Worm (Caenorhabditis elegans) whole organism, young adult: ENCODE data around the gene hadb-1.

ENCODE experiments used
- B0336.3 ChIP-seq: fragments of 200-800 bp; sonication (Bioruptor generic); IDR thresholded peaks from 2 replicates; pipeline ENCODE4 v1.3.6; 2022; ENCODE audit warnings: missing genetic modification characterization, missing compliant biosample characterization
- C06A6.2 ChIP-seq: fragments of 200-800 bp; sonication (Bioruptor generic); conservative IDR thresholded peaks from 2 replicates; pipeline ENCODE4 v1.3.6; 2022; ENCODE audit warnings: missing genetic modification characterization, missing compliant biosample characterization
- D2030.7 ChIP-seq: fragments of 200-800 bp; sonication (Bioruptor generic); IDR thresholded peaks from 2 replicates; pipeline ENCODE4 v1.3.6; 2022; ENCODE audit warnings: missing genetic modification reagents, missing genetic modification characterization, missing compliant biosample characterization
- F23B12.7 ChIP-seq: sonication (generic microtip); optimal IDR thresholded peaks from 2 replicates; lab custom pipeline; 2017; ENCODE audit warnings: missing genetic modification characterization, mild to moderate bottlenecking, missing compliant biosample characterization, antibody characterized with exemption, moderate library complexity; ENCODE audit not compliant: insufficient read depth
- F33H1.4 ChIP-seq: fragments of 200-800 bp; sonication (Bioruptor generic); IDR thresholded peaks from 2 replicates; pipeline ENCODE4 v1.3.6; 2022; ENCODE audit warnings: missing genetic modification reagents, missing genetic modification characterization, missing compliant biosample characterization
- F37B4.10 ChIP-seq: fragments of 200-800 bp; sonication (Bioruptor generic); IDR thresholded peaks from 2 replicates; pipeline ENCODE4 v1.3.6; 2022; ENCODE audit warnings: missing genetic modification characterization, missing compliant biosample characterization
- F49E8.2 ChIP-seq: sonication (generic microtip); optimal IDR thresholded peaks from 3 replicates; lab custom pipeline; 2017; ENCODE audit warnings: missing genetic modification characterization, mild to moderate bottlenecking, missing compliant biosample characterization, antibody characterized with exemption, moderate library complexity; ENCODE audit not compliant: insufficient read depth
- F57A8.1 ChIP-seq: fragments of 200-800 bp; sonication (Bioruptor generic); optimal IDR thresholded peaks from 2 replicates; lab custom pipeline; 2018; ENCODE audit warnings: mild to moderate bottlenecking, missing genetic modification characterization, moderate library complexity, missing compliant biosample characterization
- F57C9.4 ChIP-seq: sonication (generic microtip); optimal IDR thresholded peaks from 2 replicates; lab custom pipeline; 2017; ENCODE audit warnings: mild to moderate bottlenecking, missing genetic modification characterization, missing compliant biosample characterization
- K12H6.12 ChIP-seq: fragments of 200-800 bp; sonication (Bioruptor generic); optimal IDR thresholded peaks from 2 replicates; lab custom pipeline; 2018; ENCODE audit warnings: mild to moderate bottlenecking, missing genetic modification characterization, missing compliant biosample characterization
- T26A5.8 ChIP-seq: sonication (generic microtip); optimal IDR thresholded peaks from 2 replicates; lab custom pipeline; 2016; ENCODE audit warnings: missing genetic modification characterization, missing compliant biosample characterization
- Y53F4B.3 ChIP-seq: fragments of 200-800 bp; sonication (Bioruptor generic); IDR thresholded peaks from 2 replicates; pipeline ENCODE4 v1.3.6; 2022; ENCODE audit warnings: missing genetic modification reagents, missing genetic modification characterization, missing compliant biosample characterization
- Y79H2A.3 ChIP-seq: fragments of 200-800 bp; sonication (Bioruptor generic); conservative IDR thresholded peaks from 2 replicates; pipeline ENCODE4 v1.3.6; 2022; ENCODE audit warnings: missing genetic modification reagents, missing genetic modification characterization, missing compliant biosample characterization
- aptf-3 ChIP-seq: fragments of 200-800 bp; sonication (Bioruptor generic); IDR thresholded peaks from 2 replicates; pipeline ENCODE4 v1.3.6; 2022; ENCODE audit warnings: missing genetic modification characterization, missing compliant biosample characterization
- attf-3 ChIP-seq: fragments of 200-800 bp; sonication (Bioruptor generic); conservative IDR thresholded peaks from 2 replicates; pipeline ENCODE4 v1.3.6; 2022; ENCODE audit warnings: missing genetic modification reagents, missing genetic modification characterization, missing compliant biosample characterization
- attf-5 ChIP-seq: fragments of 200-800 bp; sonication (Bioruptor generic); optimal IDR thresholded peaks from 2 replicates; lab custom pipeline; 2018; ENCODE audit warnings: mild to moderate bottlenecking, missing genetic modification characterization, missing compliant biosample characterization
- bed-2 ChIP-seq: fragments of 200-800 bp; sonication (Bioruptor generic); IDR thresholded peaks from 2 replicates; pipeline ENCODE4 v1.3.6; 2022; ENCODE audit warnings: missing genetic modification reagents, missing genetic modification characterization, missing compliant biosample characterization
- cebp-1 ChIP-seq, 2 experiments: fragments of 200-800 bp in 1 of 2; sonication (Bioruptor generic) in 1 of 2; sonication (generic microtip) in 1 of 2; IDR thresholded peaks in 1 of 2; optimal IDR thresholded peaks in 1 of 2; 2 replicates each; pipeline versions ENCODE4 v1.3.6 to Lab custom; 2017 to 2022; ENCODE audit warnings: missing compliant biosample characterization in 2 of 2, missing genetic modification characterization in 2 of 2, mild to moderate bottlenecking in 1 of 2, missing genetic modification reagents in 1 of 2, moderate library complexity in 1 of 2
- ceh-40 ChIP-seq: fragments of 200-800 bp; sonication (Bioruptor generic); IDR thresholded peaks from 2 replicates; pipeline ENCODE4 v1.3.6; 2022; ENCODE audit warnings: missing genetic modification characterization, missing compliant biosample characterization
- ceh-58 ChIP-seq: fragments of 200-800 bp; sonication (Bioruptor generic); IDR thresholded peaks from 2 replicates; pipeline ENCODE4 v1.3.6; 2022; ENCODE audit warnings: missing genetic modification characterization, missing compliant biosample characterization
- ceh-79 ChIP-seq: sonication (generic microtip); optimal IDR thresholded peaks from 2 replicates; lab custom pipeline; 2017; ENCODE audit warnings: mild to moderate bottlenecking, missing genetic modification characterization, missing compliant biosample characterization
- die-1 ChIP-seq: sonication (generic microtip); optimal IDR thresholded peaks from 2 replicates; lab custom pipeline; 2016; ENCODE audit warnings: missing genotype, mild to moderate bottlenecking, missing genetic modification characterization, missing compliant biosample characterization
- dox-1 ChIP-seq: fragments of 200-800 bp; sonication (Bioruptor generic); IDR thresholded peaks from 2 replicates; pipeline ENCODE4 v1.3.6; 2022; ENCODE audit warnings: missing genetic modification reagents, missing genetic modification characterization, missing compliant biosample characterization
- dpl-1 ChIP-seq: fragments of 150-350 bp; optimal IDR thresholded peaks from 2 replicates; lab custom pipeline; 2014; ENCODE audit warnings: missing biosample characterization, missing genetic modification reagents, missing genetic modification characterization
- efl-1 ChIP-seq: fragments of 150-350 bp; optimal IDR thresholded peaks from 2 replicates; lab custom pipeline; 2014; ENCODE audit warnings: missing biosample characterization, missing genetic modification reagents, missing genetic modification characterization
- ets-4 ChIP-seq: fragments of 200-800 bp; sonication (Bioruptor generic); optimal IDR thresholded peaks from 2 replicates; lab custom pipeline; 2018; ENCODE audit warnings: mild to moderate bottlenecking, missing genetic modification characterization, missing compliant biosample characterization
- hlh-26 ChIP-seq: fragments of 200-800 bp; sonication (Bioruptor generic); conservative IDR thresholded peaks from 2 replicates; pipeline ENCODE4 v1.3.6; 2022; ENCODE audit warnings: missing genetic modification reagents, missing genetic modification characterization, missing compliant biosample characterization
- lin-35 ChIP-seq, 3 experiments: fragments of 150-350 bp in 2 of 3; sonication (generic microtip) in 1 of 3; optimal IDR thresholded peaks; 2 replicates each; lab custom pipeline; 2014 to 2018; ENCODE audit warnings: missing biosample characterization in 3 of 3, missing genetic modification characterization in 3 of 3, missing genetic modification reagents in 3 of 3
- lin-54 ChIP-seq: fragments of 200-800 bp; sonication (Bioruptor generic); optimal IDR thresholded peaks from 2 replicates; lab custom pipeline; 2018; ENCODE audit warnings: mild to moderate bottlenecking, missing genetic modification characterization, missing compliant biosample characterization
- lir-1 ChIP-seq: fragments of 200-800 bp; sonication (Bioruptor generic); conservative IDR thresholded peaks from 2 replicates; pipeline ENCODE4 v1.3.6; 2022; ENCODE audit warnings: missing genetic modification reagents, missing genetic modification characterization, missing compliant biosample characterization
- madf-3 ChIP-seq: fragments of 200-800 bp; sonication (Bioruptor generic); IDR thresholded peaks from 2 replicates; pipeline ENCODE4 v1.3.6; 2022; ENCODE audit warnings: missing genetic modification reagents, missing genetic modification characterization, missing compliant biosample characterization
- madf-6 ChIP-seq: fragments of 200-800 bp; sonication (Bioruptor generic); IDR thresholded peaks from 2 replicates; pipeline ENCODE4 v1.3.6; 2022; ENCODE audit warnings: missing genetic modification reagents, missing genetic modification characterization, missing compliant biosample characterization
- nfyb-1 ChIP-seq: fragments of 200-800 bp; sonication (Bioruptor generic); IDR thresholded peaks from 2 replicates; pipeline ENCODE4 v1.3.6; 2022; ENCODE audit warnings: missing genetic modification reagents, missing genetic modification characterization, missing compliant biosample characterization
- nhr-80 ChIP-seq: sonication (generic microtip); optimal IDR thresholded peaks from 2 replicates; lab custom pipeline; 2016; ENCODE audit warnings: missing genetic modification characterization, missing compliant biosample characterization
- nhr-90 ChIP-seq: sonication (generic microtip); optimal IDR thresholded peaks from 2 replicates; lab custom pipeline; 2016; ENCODE audit warnings: missing genotype, mild to moderate bottlenecking, missing genetic modification characterization, missing compliant biosample characterization
- pbrm-1 ChIP-seq: fragments of 200-800 bp; sonication (Bioruptor generic); IDR thresholded peaks from 2 replicates; pipeline ENCODE4 v1.3.6; 2022; ENCODE audit warnings: missing genetic modification reagents, missing genetic modification characterization, missing compliant biosample characterization
- pha-4 ChIP-seq: fragments of 150-350 bp; sonication (generic microtip); optimal IDR thresholded peaks from 2 replicates; lab custom pipeline; 2014; ENCODE audit warnings: missing biosample characterization, missing genetic modification reagents, missing genetic modification characterization
- rcor-1 ChIP-seq: fragments of 200-800 bp; sonication (Bioruptor generic); IDR thresholded peaks from 2 replicates; pipeline ENCODE4 v1.3.6; 2022; ENCODE audit warnings: missing genetic modification reagents, missing genetic modification characterization, missing compliant biosample characterization
- somi-1 ChIP-seq: fragments of 200-800 bp; sonication (Bioruptor generic); optimal IDR thresholded peaks from 2 replicates; lab custom pipeline; 2018; ENCODE audit warnings: mild to moderate bottlenecking, missing genetic modification characterization, missing compliant biosample characterization
- tbx-9 ChIP-seq: sonication (generic microtip); optimal IDR thresholded peaks from 2 replicates; lab custom pipeline; 2016; ENCODE audit warnings: borderline replicate concordance, missing genetic modification characterization, inconsistent platforms, missing compliant biosample characterization
- xnd-1 ChIP-seq: sonication (generic microtip); optimal IDR thresholded peaks from 2 replicates; lab custom pipeline; 2016; ENCODE audit warnings: missing genotype, missing genetic modification reagents, missing genetic modification characterization, missing compliant biosample characterization
- zfh-2 ChIP-seq: fragments of 200-800 bp; sonication (Bioruptor generic); conservative IDR thresholded peaks from 2 replicates; pipeline ENCODE4 v1.3.6; 2022; ENCODE audit warnings: missing genetic modification reagents, missing genetic modification characterization, missing compliant biosample characterization
- zim-3 ChIP-seq: sonication (generic microtip); optimal IDR thresholded peaks from 2 replicates; lab custom pipeline; 2017; ENCODE audit warnings: mild to moderate bottlenecking, missing genetic modification characterization, moderate library complexity, missing compliant biosample characterization
- ztf-18 ChIP-seq: sonication (generic microtip); optimal IDR thresholded peaks from 2 replicates; lab custom pipeline; 2016; ENCODE audit warnings: missing genotype, mild to moderate bottlenecking, missing genetic modification characterization, missing compliant biosample characterization
- ztf-3 ChIP-seq: fragments of 200-800 bp; sonication (Bioruptor generic); optimal IDR thresholded peaks from 2 replicates; lab custom pipeline; 2018; ENCODE audit warnings: mild to moderate bottlenecking, missing genetic modification characterization, missing compliant biosample characterization

hadb-1 gene

DNA sequence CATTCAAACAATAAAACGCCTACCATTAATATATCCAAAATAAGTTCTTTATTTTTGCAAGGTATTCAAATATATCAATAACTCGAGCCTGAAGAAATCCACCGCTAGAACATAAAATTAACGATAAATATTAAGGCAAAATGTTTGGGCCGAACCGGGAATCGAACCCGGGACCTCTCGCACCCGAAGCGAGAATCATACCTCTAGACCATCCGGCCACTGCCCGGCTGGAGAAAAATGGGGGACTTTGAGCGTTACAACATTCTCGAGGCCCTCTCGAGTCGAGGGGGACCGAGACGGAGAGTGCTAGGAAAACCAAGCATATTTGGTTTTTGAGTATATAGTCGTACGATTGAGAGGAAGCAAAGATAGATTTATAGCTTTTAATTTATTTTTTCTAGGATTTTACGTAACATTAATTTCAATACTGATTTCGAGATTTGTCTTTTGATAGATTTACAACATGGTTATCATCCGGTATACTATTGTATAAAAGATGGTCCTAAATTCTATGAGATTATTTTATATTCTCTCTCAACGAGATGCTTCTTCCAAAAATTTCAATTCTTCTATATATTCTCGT, 38.0 kb downstream of the hadb-1 start, which contains the start of gene flp-23 (continued):
- TF ChIP-seq nfyb-1 (GFP tag; lab: Robert Waterston, UW): 0 out of 2 replicates have a peak, but pooled peaks have one; percentile 40
- peak; percentile 62 for TF ChIP-seq die-1
- peak; percentile 52 for TF ChIP-seq ztf-18 (tag; lab: Kevin White, UChicago)
- TF ChIP-seq somi-1 (GFP tag; lab: Kevin White, UChicago): no peak

DNA sequence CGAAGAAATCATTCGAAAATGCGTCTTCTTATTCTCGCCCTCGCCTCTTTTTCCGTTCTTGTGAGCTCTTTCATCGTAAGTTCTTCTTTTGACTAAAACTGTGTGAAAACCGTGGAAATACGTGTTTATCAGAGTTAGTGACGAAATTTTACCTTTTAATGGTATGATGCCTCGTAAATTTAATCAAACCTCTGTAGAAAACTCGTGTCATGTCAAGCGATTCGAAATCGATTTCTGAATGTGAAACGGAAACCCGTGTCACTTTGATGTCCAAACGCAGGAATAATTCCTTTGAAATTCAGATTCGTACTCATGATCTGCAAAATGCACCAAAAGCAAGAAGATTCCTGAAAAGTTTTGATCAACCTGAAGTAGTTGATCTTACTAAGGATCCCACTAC, 39.7 kb downstream of the hadb-1 start, which contains the start of gene F22B7.3:
F22B7.3 (plus strand) TSS at position 301 of the 400 bp plus-strand sequence.
- TF ChIP-seq ets-4 (GFP tag; lab: Kevin White, UChicago) (no peak), ztf-3 (GFP tag; lab: Kevin White, UChicago) (no peak), efl-1 (no peak), nhr-80 (tag; lab: Kevin White, UChicago) (no peak), lir-1 (GFP tag; lab: Robert Waterston, UW) (no peak), lin-35 (GFP tag; optimal IDR thresholded peaks at IDR 0.05; lab: Kevin White, UChicago) (no peak), F57A8.1 (GFP tag; lab: Kevin White, UChicago) (no peak), lin-54 (no peak), F23B12.7 (tag; lab: Kevin White, UChicago) (no peak), nhr-90 (tag; lab: Kevin White, UChicago) (no peak), Y79H2A.3 (no peak), F57C9.4 (no peak), cebp-1 (GFP tag; IDR thresholded peaks at IDR 0.05; lab: Robert Waterston, UW) (no peak), cebp-1 (tag; optimal IDR thresholded peaks at IDR 0.05; lab: Kevin White, UChicago) (no peak), Y53F4B.3 (no peak), attf-5 (GFP tag; lab: Kevin White, UChicago) (no peak), aptf-3 (GFP tag; lab: Robert Waterston, UW) (no peak)

DNA sequence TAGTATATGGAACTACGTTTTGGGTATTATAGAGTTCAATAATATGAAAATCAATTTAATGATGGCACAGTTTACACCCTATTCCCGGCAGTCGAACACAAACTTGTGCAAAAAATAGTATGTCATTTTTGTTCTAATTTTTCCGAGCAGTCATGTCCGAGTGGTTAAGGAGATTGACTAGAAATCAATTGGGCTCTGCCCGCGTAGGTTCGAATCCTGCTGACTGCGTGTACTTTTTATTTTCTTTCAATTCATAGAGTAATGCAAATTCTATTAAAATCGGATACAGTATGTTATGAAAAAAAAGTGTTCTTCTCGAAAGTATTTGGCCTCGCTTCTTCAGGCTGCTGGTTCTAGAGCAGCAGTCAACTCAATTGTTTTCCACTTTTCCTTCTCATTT, 42.3 kb downstream of the hadb-1 start:
- TF ChIP-seq K12H6.12 (tag; lab: Kevin White, UChicago): no peak
- no peak for TF ChIP-seq rcor-1
- TF ChIP-seq zfh-2 (GFP tag; lab: Robert Waterston, UW): no peak
- TF ChIP-seq bed-2 (GFP tag; lab: Robert Waterston, UW): no peak
- no peak for TF ChIP-seq F57C9.4
- TF ChIP-seq ceh-58 (GFP tag; lab: Robert Waterston, UW): no peak
- no peak for TF ChIP-seq C06A6.2 (GFP tag; lab: Robert Waterston, UW)
- no peak for TF ChIP-seq dox-1 (GFP tag; lab: Robert Waterston, UW)
- TF ChIP-seq F37B4.10 (GFP tag; lab: Robert Waterston, UW): no peak
- TF ChIP-seq B0336.3: no peak
- TF ChIP-seq madf-3 (GFP tag; lab: Robert Waterston, UW): no peak
- TF ChIP-seq pha-4 (tag; lab: Kevin White, UChicago): no peak
- TF ChIP-seq attf-3: no peak
- peak; percentile 39 for TF ChIP-seq F23B12.7 (tag; lab: Kevin White, UChicago)
- peak; percentile 13 for TF ChIP-seq T26A5.8 (tag; lab: Kevin White, UChicago)
- peak; percentile 55 for TF ChIP-seq zim-3 (tag; lab: Kevin White, UChicago)
- TF ChIP-seq lin-35 (GFP tag; optimal IDR thresholded peaks at IDR 0.05; lab: Kevin White, UChicago): peak in 1 of 3 experiments; percentile 12
- TF ChIP-seq xnd-1 (tag; lab: Kevin White, UChicago): no peak
- no peak for TF ChIP-seq hlh-26 (GFP tag; lab: Robert Waterston, UW)
- TF ChIP-seq pbrm-1 (GFP tag; lab: Robert Waterston, UW): peak; percentile 46; the same call in 1 of the 2 replicates
- no peak for TF ChIP-seq ceh-79 (tag; lab: Kevin White, UChicago)
- no peak for TF ChIP-seq dpl-1 (GFP tag; lab: Kevin White, UChicago)
- TF ChIP-seq D2030.7 (GFP tag; lab: Robert Waterston, UW): peak; percentile 41; the same call in 1 of the 2 replicates
- TF ChIP-seq tbx-9 (tag; lab: Kevin White, UChicago): no peak
- TF ChIP-seq madf-6 (GFP tag; lab: Robert Waterston, UW): no peak; the same call in 1 of the 2 replicates
- TF ChIP-seq F33H1.4: peak; percentile 21; the same call in 1 of the 2 replicates
- TF ChIP-seq ztf-3 (GFP tag; lab: Kevin White, UChicago): no peak
- TF ChIP-seq ceh-40: no peak
- TF ChIP-seq F49E8.2 (tag; lab: Kevin White, UChicago): peak; percentile 16
